Fruit fly (Drosophila melanogaster): ENCODE measurements around the gene Nna1.

Gene Nna1

DNA sequence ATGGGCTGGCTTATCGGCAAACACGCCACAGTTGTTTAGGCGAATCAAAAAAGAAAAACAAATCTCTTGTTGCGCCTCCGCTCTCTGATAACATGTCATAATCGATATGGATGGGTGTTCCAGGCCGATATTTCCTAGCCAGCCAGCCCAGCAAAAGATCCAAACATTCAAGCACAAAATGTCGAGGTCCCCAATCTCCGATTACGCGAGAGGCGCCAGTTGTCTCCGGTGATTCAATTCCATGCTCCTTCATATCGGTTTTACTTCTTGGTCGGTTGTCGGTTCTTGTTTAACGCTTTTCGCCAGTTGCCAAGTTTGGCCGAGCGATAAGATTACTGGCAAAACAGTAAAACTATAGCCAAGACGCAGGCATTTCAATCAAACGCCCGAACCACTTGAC lies 45.9 kb upstream of the Nna1 start (continued):
- TF ChIP-seq CG2712 (tag; optimal IDR thresholded peaks at IDR 0.05) (no peak), sug (tag; optimal IDR thresholded peaks at IDR 0.05) (peak; percentile 61), CG18599 (GFP tag; optimal IDR thresholded peaks at IDR 0.05) (peak; percentile 19), PHDP (tag; optimal IDR thresholded peaks at IDR 0.05) (no peak), Max (GFP tag; optimal IDR thresholded peaks at IDR 0.05) (no peak), chif (GFP tag; optimal IDR thresholded peaks at IDR 0.05) (no peak), so (GFP tag; IDR thresholded peaks at IDR 0.05) (no peak), danr (GFP tag; IDR thresholded peaks at IDR 0.05) (no peak), ap (GFP tag; IDR thresholded peaks at IDR 0.05) (no peak), bab2 (GFP tag; optimal IDR thresholded peaks at IDR 0.05) (no peak), CG3838 (GFP tag; optimal IDR thresholded peaks at IDR 0.05) (no peak), ERR (GFP tag; optimal IDR thresholded peaks at IDR 0.05) (no peak), CG10654 (GFP tag; optimal IDR thresholded peaks at IDR 0.05) (no peak), shn (GFP tag; optimal IDR thresholded peaks at IDR 0.05) (no peak), Med (GFP tag) (peak; percentile 48), CG34422 (GFP tag; IDR thresholded peaks at IDR 0.05) (no peak), Fer3 (tag; optimal IDR thresholded peaks at IDR 0.05) (no peak), CkIIα-i1 (GFP tag; IDR thresholded peaks at IDR 0.05) (no peak), CG15073 (GFP tag; optimal IDR thresholded peaks at IDR 0.05) (no peak), Lim3 (GFP tag; IDR thresholded peaks at IDR 0.05) (no peak), CG6854 (GFP tag; optimal IDR thresholded peaks at IDR 0.05) (no peak), usp (GFP tag; optimal IDR thresholded peaks at IDR 0.05) (no peak), kay (GFP tag; optimal IDR thresholded peaks at IDR 0.05) (no peak), pzg (GFP tag; optimal IDR thresholded peaks at IDR 0.05) (no peak), sens (GFP tag) (peak; percentile 21), CG4424 (GFP tag; optimal IDR thresholded peaks at IDR 0.05) (no peak), CG9215 (GFP tag; IDR thresholded peaks at IDR 0.05) (no peak), CG3726 (GFP tag; IDR thresholded peaks at IDR 0.05) (no peak)

DNA sequence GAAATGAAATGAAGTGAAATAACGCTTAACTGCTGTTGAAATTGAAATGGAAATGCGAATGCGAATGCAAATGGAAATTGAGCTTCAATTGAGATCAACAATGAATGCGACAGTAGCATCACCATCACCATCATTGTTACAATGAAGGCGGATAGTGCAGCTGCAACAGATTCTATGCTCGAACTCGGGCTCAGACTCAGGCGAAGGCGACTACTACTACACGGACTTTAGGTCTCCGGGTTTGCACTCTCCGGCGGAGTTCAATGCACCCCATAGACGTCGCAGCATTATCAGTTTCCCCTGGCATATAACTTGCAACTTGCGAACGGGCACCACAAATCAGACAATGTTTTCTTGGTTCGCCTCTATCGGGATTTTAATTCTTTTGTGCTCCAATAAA lies 43.3 kb upstream of the Nna1 start:
- TF ChIP-seq CG4854 (GFP tag; optimal IDR thresholded peaks at IDR 0.05) (no peak), H2.0 (GFP tag; IDR thresholded peaks at IDR 0.05) (no peak), ATbp (GFP tag; optimal IDR thresholded peaks at IDR 0.05) (no peak), az2 (GFP tag; optimal IDR thresholded peaks at IDR 0.05) (no peak), CG11093 (GFP tag; IDR thresholded peaks at IDR 0.05) (no peak), B-H2 (GFP tag; optimal IDR thresholded peaks at IDR 0.05) (no peak), ems (GFP tag; optimal IDR thresholded peaks at IDR 0.05) (no peak), Ada2b (GFP tag; IDR thresholded peaks at IDR 0.05) (no peak), zf30C (GFP tag; optimal IDR thresholded peaks at IDR 0.05) (no peak), CG2129 (GFP tag; IDR thresholded peaks at IDR 0.05; ENCODE audit: partially characterized antibody) (no peak), CTCF (GFP tag; optimal IDR thresholded peaks at IDR 0.05) (no peak), hb (GFP tag; IDR thresholded peaks at IDR 0.05; ENCODE audit: partially characterized antibody) (no peak), tx (GFP tag; optimal IDR thresholded peaks at IDR 0.05) (no peak), Kr (GFP tag; optimal IDR thresholded peaks at IDR 0.05) (no peak), CG31441 (GFP tag; IDR thresholded peaks at IDR 0.05) (no peak), Lpt (GFP tag; optimal IDR thresholded peaks at IDR 0.05) (no peak), CG2199 (GFP tag; IDR thresholded peaks at IDR 0.05) (no peak), Mes4 (GFP tag; optimal IDR thresholded peaks at IDR 0.05) (no peak), Awh (GFP tag; IDR thresholded peaks at IDR 0.05) (no peak), en (GFP tag; optimal IDR thresholded peaks at IDR 0.05) (no peak)
